Fruit fly (Drosophila melanogaster) whole organism, embryonic: Measurements from ENCODE around the gene stwl.

Experiments
- Blimp-1 ChIP-seq: fragments of 200-800 bp; sonication (Bioruptor generic); optimal IDR thresholded peaks from 3 replicates; lab custom pipeline; 2018; ENCODE audit warnings: missing biosample characterization, missing genetic modification characterization, mild to moderate bottlenecking, moderate library complexity, missing genetic modification reagents
- CG10267 ChIP-seq: fragments of 200-800 bp; sonication (Bioruptor generic); optimal IDR thresholded peaks from 2 replicates; lab custom pipeline; 2018; ENCODE audit warnings: missing biosample characterization, mild to moderate bottlenecking, missing genetic modification characterization, moderate library complexity
- CG10543 ChIP-seq: fragments of 200-800 bp; sonication (Bioruptor generic); optimal IDR thresholded peaks from 3 replicates; lab custom pipeline; 2017; ENCODE audit warnings: missing biosample characterization, mild to moderate bottlenecking, missing genetic modification characterization, moderate library complexity
- CG10979 ChIP-seq: fragments of 200-800 bp; sonication (Bioruptor generic); optimal IDR thresholded peaks from 2 replicates; lab custom pipeline; 2018; ENCODE audit warnings: missing biosample characterization, mild to moderate bottlenecking, missing genetic modification characterization, moderate library complexity
- CG11398 ChIP-seq: fragments of 200-800 bp; sonication (Bioruptor generic); optimal IDR thresholded peaks from 2 replicates; lab custom pipeline; 2016; ENCODE audit warnings: missing biosample characterization, missing genetic modification characterization
- CG12155 ChIP-seq: fragments of 200-800 bp; sonication (Bioruptor generic); optimal IDR thresholded peaks from 3 replicates; lab custom pipeline; 2016; ENCODE audit warnings: missing biosample characterization, missing genetic modification characterization
- CG14014 ChIP-seq: fragments of 200-800 bp; sonication (Bioruptor generic); IDR thresholded peaks from 2 replicates; pipeline ENCODE4 v1.3.6; 2022; ENCODE audit warnings: missing biosample characterization, missing genetic modification characterization
- CG16813 ChIP-seq: fragments of 200-800 bp; sonication (Bioruptor generic); IDR thresholded peaks from 3 replicates; pipeline ENCODE4 v1.3.6; 2022; ENCODE audit warnings: missing biosample characterization, missing genetic modification characterization; ENCODE audit not compliant: partially characterized antibody
- CG16863 ChIP-seq: fragments of 200-800 bp; sonication (Bioruptor generic); optimal IDR thresholded peaks from 3 replicates; lab custom pipeline; 2016; ENCODE audit warnings: missing biosample characterization, missing genetic modification characterization
- CG17361 ChIP-seq: fragments of 200-800 bp; sonication (Bioruptor generic); IDR thresholded peaks from 3 replicates; pipeline ENCODE4 v1.3.6; 2022; ENCODE audit warnings: missing biosample characterization, missing genetic modification characterization
- CG18476 ChIP-seq: fragments of 200-800 bp; sonication (Bioruptor generic); optimal IDR thresholded peaks from 2 replicates; lab custom pipeline; 2016; ENCODE audit warnings: missing biosample characterization, mild to moderate bottlenecking, missing genetic modification characterization
- CG2678 ChIP-seq: fragments of 200-800 bp; sonication (Bioruptor generic); optimal IDR thresholded peaks from 3 replicates; lab custom pipeline; 2019; ENCODE audit warnings: missing biosample characterization, mild to moderate bottlenecking, missing genetic modification characterization, moderate library complexity
- CG30403 ChIP-seq: fragments of 200-800 bp; sonication (Bioruptor generic); optimal IDR thresholded peaks from 3 replicates; lab custom pipeline; 2016; ENCODE audit warnings: missing biosample characterization, missing genetic modification characterization
- CG3407 ChIP-seq: fragments of 200-800 bp; sonication (Bioruptor generic); optimal IDR thresholded peaks from 2 replicates; lab custom pipeline; 2018; ENCODE audit warnings: missing biosample characterization, mild to moderate bottlenecking, missing genetic modification characterization
- CG4820 ChIP-seq: fragments of 200-800 bp; sonication (Bioruptor generic); optimal IDR thresholded peaks from 3 replicates; lab custom pipeline; 2016; ENCODE audit warnings: missing biosample characterization, missing genetic modification characterization
- CG5953 ChIP-seq: fragments of 200-800 bp; sonication (Bioruptor generic); IDR thresholded peaks from 2 replicates; pipeline ENCODE4 v1.3.6; 2022; ENCODE audit warnings: missing biosample characterization, missing genetic modification characterization
- CG6765 ChIP-seq: fragments of 200-800 bp; sonication (Bioruptor generic); optimal IDR thresholded peaks from 3 replicates; lab custom pipeline; 2017; ENCODE audit warnings: missing biosample characterization, mild to moderate bottlenecking, missing genetic modification characterization
- CG6791 ChIP-seq: fragments of 200-800 bp; sonication (Bioruptor generic); IDR thresholded peaks from 3 replicates; pipeline ENCODE4 v1.3.6; 2022; ENCODE audit warnings: missing biosample characterization, missing genetic modification characterization; ENCODE audit not compliant: partially characterized antibody
- CG7372 ChIP-seq: fragments of 200-800 bp; sonication (Bioruptor generic); IDR thresholded peaks from 2 replicates; pipeline ENCODE4 v1.3.6; 2022; ENCODE audit warnings: missing biosample characterization, missing genetic modification characterization
- CG7839 ChIP-seq: fragments of 200-800 bp; sonication (Bioruptor generic); optimal IDR thresholded peaks from 3 replicates; lab custom pipeline; 2018; ENCODE audit warnings: missing biosample characterization, mild to moderate bottlenecking, missing genetic modification characterization, moderate library complexity
- D19A ChIP-seq: fragments of 200-800 bp; optimal IDR thresholded peaks from 3 replicates; lab custom pipeline; 2019; ENCODE audit warnings: missing biosample characterization, mild to moderate bottlenecking, missing genetic modification characterization, moderate library complexity
- Eip74EF ChIP-seq, 2 experiments: fragments of 200-800 bp in 1 of 2; fragments of >200 bp in 1 of 2; sonication (Bioruptor generic) in 1 of 2; optimal IDR thresholded peaks; 2 replicates each; lab custom pipeline; 2017 to 2019; ENCODE audit warnings: missing biosample characterization in 2 of 2, missing genetic modification characterization in 2 of 2, mild to moderate bottlenecking in 1 of 2, moderate library complexity in 1 of 2
- Hand ChIP-seq: fragments of 200-800 bp; sonication (Bioruptor generic); optimal IDR thresholded peaks from 2 replicates; lab custom pipeline; 2017; ENCODE audit warnings: mild to moderate bottlenecking, missing biosample characterization, missing genetic modification reagents, missing genetic modification characterization
- HmgZ ChIP-seq: fragments of 200-800 bp; sonication (Bioruptor generic); optimal IDR thresholded peaks from 2 replicates; lab custom pipeline; 2018; ENCODE audit warnings: missing biosample characterization, mild to moderate bottlenecking, missing genetic modification characterization
- Kr ChIP-seq: fragments of 200-800 bp; sonication (Bioruptor generic); optimal IDR thresholded peaks from 2 replicates; lab custom pipeline; 2017; ENCODE audit warnings: missing biosample characterization, mild to moderate bottlenecking, missing genetic modification characterization
- MESR4 ChIP-seq: fragments of 200-800 bp; sonication (Bioruptor generic); optimal IDR thresholded peaks from 2 replicates; lab custom pipeline; 2018; ENCODE audit warnings: missing biosample characterization, mild to moderate bottlenecking, missing genetic modification characterization, moderate library complexity
- Med ChIP-seq: fragments of 200-800 bp; sonication (Bioruptor generic); peaks from one replicate; lab custom pipeline; 2016; ENCODE audit warnings: missing biosample characterization, missing genetic modification characterization, mild to moderate bottlenecking, inconsistent platforms, moderate library complexity
- NC2β ChIP-seq: fragments of 200-800 bp; sonication (Bioruptor generic); optimal IDR thresholded peaks from 2 replicates; lab custom pipeline; 2016; ENCODE audit warnings: missing biosample characterization, missing genetic modification characterization
- Sox100B ChIP-seq: fragments of 200-800 bp; sonication (Bioruptor generic); optimal IDR thresholded peaks from 3 replicates; lab custom pipeline; 2018; ENCODE audit warnings: missing biosample characterization, mild to moderate bottlenecking, missing genetic modification characterization
- Sry-β ChIP-seq: fragments of 200-800 bp; sonication (Bioruptor generic); optimal IDR thresholded peaks from 2 replicates; lab custom pipeline; 2018; ENCODE audit warnings: missing biosample characterization, mild to moderate bottlenecking, missing genetic modification characterization, moderate library complexity
- Taf1 ChIP-seq: fragments of 200-800 bp; sonication (Bioruptor generic); IDR thresholded peaks from 2 replicates; pipeline ENCODE4 v1.3.6; 2022; ENCODE audit warnings: missing biosample characterization, missing genetic modification characterization
- Trl ChIP-seq, 3 experiments: fragments of >200 bp in 2 of 3; fragments of 200-800 bp in 1 of 3; sonication (Bioruptor generic) in 1 of 3; optimal IDR thresholded peaks; 2 replicates in 1 of 3; 3 replicates in 2 of 3; lab custom pipeline; 2016 to 2017; ENCODE audit warnings: missing biosample characterization in 1 of 3, missing genetic modification characterization in 1 of 3
- YL-1 ChIP-seq: fragments of 200-800 bp; sonication (Bioruptor generic); optimal IDR thresholded peaks from 3 replicates; lab custom pipeline; 2017; ENCODE audit warnings: missing biosample characterization, mild to moderate bottlenecking, missing genetic modification characterization
- az2 ChIP-seq: fragments of 200-800 bp; sonication (Bioruptor generic); optimal IDR thresholded peaks from 3 replicates; lab custom pipeline; 2016; ENCODE audit warnings: missing biosample characterization, missing genetic modification characterization
- bab2 ChIP-seq: fragments of 200-800 bp; sonication (Bioruptor generic); optimal IDR thresholded peaks from 2 replicates; lab custom pipeline; 2016; ENCODE audit warnings: missing biosample characterization, missing genetic modification characterization
- bsh ChIP-seq, 2 experiments: fragments of 200-800 bp; sonication (Bioruptor generic); optimal IDR thresholded peaks; 2 replicates each; lab custom pipeline; 2017 to 2018; ENCODE audit warnings: mild to moderate bottlenecking in 2 of 2, missing biosample characterization in 2 of 2, missing genetic modification characterization in 2 of 2, moderate library complexity in 1 of 2
- btn ChIP-seq: fragments of 200-800 bp; sonication (Bioruptor generic); optimal IDR thresholded peaks from 2 replicates; lab custom pipeline; 2016; ENCODE audit warnings: missing biosample characterization, missing genetic modification characterization
- chn ChIP-seq: fragments of 200-800 bp; sonication (Bioruptor generic); optimal IDR thresholded peaks from 2 replicates; lab custom pipeline; 2016; ENCODE audit warnings: missing biosample characterization, missing genetic modification characterization
- eyg ChIP-seq: fragments of 200-800 bp; sonication (Bioruptor generic); optimal IDR thresholded peaks from 3 replicates; lab custom pipeline; 2016; ENCODE audit warnings: missing biosample characterization, missing genetic modification characterization
- fru ChIP-seq: fragments of >200 bp; optimal IDR thresholded peaks from 2 replicates; lab custom pipeline; 2017
- gcm2 ChIP-seq: fragments of 200-800 bp; sonication (Bioruptor generic); optimal IDR thresholded peaks from 2 replicates; lab custom pipeline; 2016; ENCODE audit warnings: missing biosample characterization, missing genetic modification characterization
- gem ChIP-seq: fragments of 200-800 bp; sonication (Bioruptor generic); optimal IDR thresholded peaks from 2 replicates; lab custom pipeline; 2019; ENCODE audit warnings: missing biosample characterization, mild to moderate bottlenecking, missing genetic modification characterization, moderate library complexity
- gsb ChIP-seq: fragments of 200-800 bp; sonication (Bioruptor generic); IDR thresholded peaks from 2 replicates; pipeline ENCODE4 v1.3.6; 2022; ENCODE audit warnings: missing biosample characterization, missing genetic modification characterization
- h ChIP-seq: fragments of >200 bp; optimal IDR thresholded peaks from 2 replicates; lab custom pipeline; 2017
- pnt ChIP-seq: fragments of 200-800 bp; sonication (Bioruptor generic); optimal IDR thresholded peaks from 3 replicates; lab custom pipeline; 2016; ENCODE audit warnings: missing biosample characterization, missing genetic modification characterization
- pros ChIP-seq: fragments of 200-800 bp; sonication (Bioruptor generic); optimal IDR thresholded peaks from 3 replicates; lab custom pipeline; 2019; ENCODE audit warnings: missing biosample characterization, mild to moderate bottlenecking, missing genetic modification characterization, moderate library complexity
- seq ChIP-seq: fragments of 200-800 bp; sonication (Bioruptor generic); IDR thresholded peaks from 2 replicates; pipeline ENCODE4 v1.3.6; 2022; ENCODE audit warnings: missing biosample characterization, missing genetic modification characterization
- sisA ChIP-seq: fragments of 200-800 bp; sonication (Bioruptor generic); IDR thresholded peaks from 2 replicates; pipeline ENCODE4 v1.3.6; 2022; ENCODE audit warnings: missing biosample characterization, missing genetic modification characterization
- sqz ChIP-seq: fragments of 200-800 bp; sonication (Bioruptor generic); optimal IDR thresholded peaks from 3 replicates; lab custom pipeline; 2018; ENCODE audit warnings: missing biosample characterization, mild to moderate bottlenecking, missing genetic modification characterization
- vfl ChIP-seq: fragments of 200-800 bp; sonication (Bioruptor generic); optimal IDR thresholded peaks from 2 replicates; lab custom pipeline; 2016; ENCODE audit warnings: missing biosample characterization, missing genetic modification characterization
- vnd ChIP-seq: fragments of 200-800 bp; sonication (Bioruptor generic); IDR thresholded peaks from 3 replicates; pipeline ENCODE4 v1.3.6; 2022; ENCODE audit warnings: missing biosample characterization, missing genetic modification characterization; ENCODE audit not compliant: partially characterized antibody

stwl gene

DNA sequence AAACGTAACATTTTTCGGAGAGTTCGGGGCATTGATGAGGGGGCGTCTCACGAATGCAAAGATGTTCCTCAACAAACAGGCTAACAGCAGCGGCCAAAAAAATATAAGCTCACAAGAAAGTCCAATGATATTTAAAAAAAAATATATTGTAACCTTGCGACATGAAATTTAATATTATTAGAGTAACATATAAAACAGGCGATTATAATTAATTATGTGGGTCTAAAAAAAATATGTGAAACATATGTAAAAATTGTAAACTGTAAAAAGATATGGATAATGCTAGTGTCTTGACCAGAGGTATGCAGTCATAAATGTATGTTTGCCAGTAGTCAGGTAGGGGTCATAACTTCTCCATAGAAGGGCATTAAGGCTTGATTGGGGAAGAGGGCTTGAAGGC, 56.6 kb downstream of the stwl start (continued):
- TF ChIP-seq NC2β (GFP tag; lab: Kevin White, UChicago) (no peak), Eip74EF (GFP tag; optimal IDR thresholded peaks at IDR 0.05; lab: Kevin White, UChicago) (no peak), CG18476 (no peak), CG11398 (GFP tag; lab: Kevin White, UChicago) (no peak), CG7372 (no peak), CG16813 (GFP tag; lab: Robert Waterston, UW) (no peak), YL-1 (no peak), CG14014 (GFP tag; lab: Robert Waterston, UW) (no peak), chn (no peak), Med (GFP tag; lab: Kevin White, UChicago) (peak; percentile 30), CG10267 (tag; lab: Kevin White, UChicago) (peak; percentile 25), CG3407 (GFP tag; lab: Kevin White, UChicago) (no peak), CG5953 (GFP tag; lab: Robert Waterston, UW) (no peak), CG12155 (no peak), CG10543 (GFP tag; lab: Kevin White, UChicago) (no peak), fru (lab: Kevin White, UChicago) (no peak), Hand (GFP tag; lab: Kevin White, UChicago) (no peak), D19A (tag; lab: Kevin White, UChicago) (peak; percentile 7), CG30403 (GFP tag; lab: Kevin White, UChicago) (peak; percentile 21), Sox100B (peak; percentile 20), Kr (GFP tag; lab: Kevin White, UChicago) (no peak), pnt (GFP tag; lab: Kevin White, UChicago) (no peak), az2 (peak; percentile 8), bab2 (GFP tag; lab: Kevin White, UChicago) (no peak), gem (peak; percentile 43), Blimp-1 (GFP tag; lab: Kevin White, UChicago) (peak; percentile 47), Taf1 (GFP tag; lab: Robert Waterston, UW) (no peak), CG6791 (GFP tag; lab: Robert Waterston, UW) (no peak), Sry-β (no peak), vnd (GFP tag; lab: Robert Waterston, UW) (no peak), CG17361 (GFP tag; lab: Robert Waterston, UW) (peak; percentile 50; the same call in 1 of the 3 replicates), CG10979 (peak; percentile 54), CG7839 (tag; lab: Kevin White, UChicago) (peak; percentile 38), pros (GFP tag; lab: Kevin White, UChicago) (no peak), vfl (GFP tag; lab: Kevin White, UChicago) (no peak), MESR4 (GFP tag; lab: Kevin White, UChicago) (no peak), CG2678 (peak; percentile 51), HmgZ (tag; lab: Kevin White, UChicago) (no peak), CG16863 (no peak), eyg (GFP tag; lab: Kevin White, UChicago) (no peak), h (lab: Kevin White, UChicago) (no peak), gsb (GFP tag; lab: Robert Waterston, UW) (no peak), sisA (GFP tag; lab: Robert Waterston, UW) (no peak), bsh (GFP tag; optimal IDR thresholded peaks at IDR 0.05; lab: Kevin White, UChicago) (peak in 1 of 2 experiments; percentile 10), Trl (optimal IDR thresholded peaks at IDR 0.05; lab: Kevin White, UChicago) (no peak), Trl (GFP tag; optimal IDR thresholded peaks at IDR 0.05; lab: Kevin White, UChicago) (no peak), CG4820 (GFP tag; lab: Kevin White, UChicago) (no peak), gcm2 (no peak), btn (no peak), seq (GFP tag; lab: Robert Waterston, UW) (no peak), CG6765 (no peak), sqz (GFP tag; lab: Kevin White, UChicago) (no peak)
